Worm (Caenorhabditis elegans) whole organism, L2 larva: ENCODE measurements around the gene R07E5.19.
A peak's percentile ranks its signal among the peaks of the same experiment; 100 is the strongest.

Experiments used
- R02D3.7 ChIP-seq: fragments of 150-350 bp; optimal IDR thresholded peaks from 2 replicates; lab custom pipeline; 2014; ENCODE audit warnings: missing biosample characterization, missing genetic modification characterization
- Y55F3AM.14 ChIP-seq: fragments of 200-800 bp; sonication (Bioruptor generic); optimal IDR thresholded peaks from 2 replicates; lab custom pipeline; 2018; ENCODE audit warnings: mild to moderate bottlenecking, missing genetic modification characterization, missing compliant biosample characterization
- alr-1 ChIP-seq: fragments of 150-350 bp; optimal IDR thresholded peaks from 2 replicates; lab custom pipeline; 2014; ENCODE audit warnings: missing biosample characterization, missing genetic modification characterization
- ama-1 ChIP-seq: fragments of 150-350 bp; optimal IDR thresholded peaks from 2 replicates; lab custom pipeline; 2018; ENCODE audit warnings: inconsistent platforms
- blmp-1 ChIP-seq: sonication (generic microtip); optimal IDR thresholded peaks from 2 replicates; lab custom pipeline; 2017; ENCODE audit warnings: missing genetic modification characterization, mild to moderate bottlenecking, missing compliant biosample characterization, antibody characterized with exemption, moderate library complexity; ENCODE audit not compliant: insufficient read depth
- nhr-11 ChIP-seq: fragments of 150-350 bp; optimal IDR thresholded peaks from 2 replicates; lab custom pipeline; 2014; ENCODE audit warnings: missing biosample characterization, missing genetic modification characterization
- nhr-23 ChIP-seq: fragments of 150-350 bp; optimal IDR thresholded peaks from 2 replicates; lab custom pipeline; 2014; ENCODE audit warnings: missing biosample characterization, missing genetic modification reagents, missing genetic modification characterization
- nhr-237 ChIP-seq: fragments of 150-350 bp; optimal IDR thresholded peaks from 2 replicates; lab custom pipeline; 2014; ENCODE audit warnings: missing biosample characterization, missing genetic modification characterization
- nhr-25 ChIP-seq: fragments of 150-350 bp; sonication (generic microtip); optimal IDR thresholded peaks from 3 replicates; lab custom pipeline; 2014; ENCODE audit warnings: missing biosample characterization, missing genetic modification characterization
- peb-1 ChIP-seq: fragments of 150-350 bp; optimal IDR thresholded peaks from 2 replicates; lab custom pipeline; 2014; ENCODE audit warnings: missing biosample characterization, missing genetic modification characterization
- skn-1 ChIP-seq: sonication (generic microtip); optimal IDR thresholded peaks from 2 replicates; lab custom pipeline; 2017; ENCODE audit warnings: missing biosample characterization, missing genetic modification characterization
- unc-62 ChIP-seq: fragments of 150-350 bp; optimal IDR thresholded peaks from 2 replicates; lab custom pipeline; 2014; ENCODE audit warnings: missing biosample characterization, missing genetic modification reagents, missing genetic modification characterization

DNA sequence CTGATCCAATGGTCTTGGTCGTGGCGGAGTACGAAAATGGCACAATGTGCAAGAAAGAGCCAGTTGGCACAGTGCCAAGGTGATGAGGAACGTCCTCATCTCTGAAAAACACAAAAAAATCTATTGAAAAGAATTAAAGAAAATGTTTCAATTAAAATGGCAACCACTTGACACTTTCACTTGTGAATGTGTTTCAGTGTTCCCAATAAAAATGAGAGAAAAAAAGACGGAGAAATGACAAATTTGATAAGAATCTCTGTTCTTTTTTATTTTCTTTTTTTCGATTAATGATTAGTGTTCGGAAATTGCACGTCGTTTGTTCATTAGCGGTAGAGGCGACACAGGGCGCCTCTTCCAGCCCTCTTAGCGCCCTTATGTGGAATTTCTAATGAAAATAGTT is 49.4 kb upstream of the R07E5.19 start, which contains the start of gene ndg-4:
- TF ChIP-seq nhr-237 (tag; lab: Kevin White, UChicago): no peak
- no peak for TF ChIP-seq unc-62
- no peak for TF ChIP-seq Y55F3AM.14 (GFP tag; lab: Kevin White, UChicago)
- TF ChIP-seq peb-1: no peak
- TF ChIP-seq ama-1 (lab: Kevin White, UChicago): no peak
- no peak for TF ChIP-seq nhr-25
- no peak for TF ChIP-seq R02D3.7 (tag; lab: Kevin White, UChicago)
- TF ChIP-seq alr-1: no peak
- no peak for TF ChIP-seq nhr-11 (tag; lab: Kevin White, UChicago)
- TF ChIP-seq nhr-23 (tag; lab: Kevin White, UChicago): no peak
- TF ChIP-seq skn-1: no peak
- peak; percentile 27 for TF ChIP-seq blmp-1
